Worm (Caenorhabditis elegans): ENCODE measurements around the gene C34F11.8.

Gene C34F11.8

DNA sequence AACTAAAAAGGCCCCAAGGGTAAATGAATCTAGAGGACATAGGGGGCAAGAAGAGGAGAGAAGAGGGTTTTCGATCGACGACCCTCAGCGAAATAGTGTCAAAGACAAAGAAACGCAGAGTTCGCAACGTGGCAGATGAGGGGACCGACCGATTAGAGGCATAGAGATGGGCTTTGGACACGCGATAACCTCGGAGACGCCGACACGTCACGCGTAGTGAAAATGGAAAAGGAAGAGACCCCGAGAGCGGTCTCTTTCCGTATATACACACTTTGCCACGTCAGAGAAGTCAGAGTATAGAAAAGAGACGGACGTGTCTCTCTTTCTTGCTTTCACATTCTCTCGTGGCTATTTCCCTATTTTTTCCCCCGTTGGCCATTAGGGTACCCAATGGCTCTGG lies 29.3 kb downstream of the C34F11.8 start (continued):
- TF ChIP-seq ref-2 (tag; optimal IDR thresholded peaks at IDR 0.05) (peak; percentile 61), syd-9 (tag; optimal IDR thresholded peaks at IDR 0.05) (peak; percentile 45), dve-1 (tag; optimal IDR thresholded peaks at IDR 0.05) (no peak), F13H6.1 (tag; optimal IDR thresholded peaks at IDR 0.05) (peak; percentile 36), pha-2 (tag; optimal IDR thresholded peaks at IDR 0.05) (no peak), K02D7.2 (tag; optimal IDR thresholded peaks at IDR 0.05) (no peak), lin-11 (tag; optimal IDR thresholded peaks at IDR 0.05) (no peak), hlh-13 (GFP tag; optimal IDR thresholded peaks at IDR 0.05) (no peak), pax-1 (tag; optimal IDR thresholded peaks at IDR 0.05) (no peak), sox-4 (tag; optimal IDR thresholded peaks at IDR 0.05) (no peak), unc-3 (GFP tag; conservative IDR thresholded peaks at IDR 0.05) (no peak), unc-3 (tag; optimal IDR thresholded peaks at IDR 0.05) (peak; percentile 30), ahr-1 (tag; optimal IDR thresholded peaks at IDR 0.05) (no peak), hlh-8 (tag; optimal IDR thresholded peaks at IDR 0.05) (peak; percentile 17), elt-4 (tag; optimal IDR thresholded peaks at IDR 0.05) (no peak), nhr-11 (tag; optimal IDR thresholded peaks at IDR 0.05) (no peak), hlh-6 (tag; optimal IDR thresholded peaks at IDR 0.05) (no peak), ceh-31 (tag; optimal IDR thresholded peaks at IDR 0.05) (peak; percentile 88), npax-4 (tag; optimal IDR thresholded peaks at IDR 0.05) (no peak), nfya-1 (tag; optimal IDR thresholded peaks at IDR 0.05) (peak; percentile 80), ceh-24 (tag; optimal IDR thresholded peaks at IDR 0.05) (no peak), K09A11.1 (tag; optimal IDR thresholded peaks at IDR 0.05; ENCODE audit: insufficient read depth) (peak; percentile 12), nhr-232 (tag; optimal IDR thresholded peaks at IDR 0.05) (no peak), ama-1 (optimal IDR thresholded peaks at IDR 0.05) (no peak), ztf-16 (tag; optimal IDR thresholded peaks at IDR 0.05) (no peak), zip-5 (tag; optimal IDR thresholded peaks at IDR 0.05) (no peak), odd-2 (tag; optimal IDR thresholded peaks at IDR 0.05) (no peak), ceh-45 (GFP tag; IDR thresholded peaks at IDR 0.05) (no peak), C38D4.7 (GFP tag; optimal IDR thresholded peaks at IDR 0.05) (no peak), pag-3 (tag; optimal IDR thresholded peaks at IDR 0.05; ENCODE audit: borderline replicate concordance) (no peak), ceh-14 (tag; optimal IDR thresholded peaks at IDR 0.05) (no peak), unc-55 (GFP tag; optimal IDR thresholded peaks at IDR 0.05) (peak; percentile 87), pat-9 (tag; optimal IDR thresholded peaks at IDR 0.05) (no peak), tbx-7 (tag; optimal IDR thresholded peaks at IDR 0.05) (no peak), ceh-9 (tag; optimal IDR thresholded peaks at IDR 0.05) (no peak), T23F11.4 (GFP tag; optimal IDR thresholded peaks at IDR 0.05) (no peak), ets-4 (tag; optimal IDR thresholded peaks at IDR 0.05) (no peak), ceh-22 (tag; optimal IDR thresholded peaks at IDR 0.05) (no peak)

DNA sequence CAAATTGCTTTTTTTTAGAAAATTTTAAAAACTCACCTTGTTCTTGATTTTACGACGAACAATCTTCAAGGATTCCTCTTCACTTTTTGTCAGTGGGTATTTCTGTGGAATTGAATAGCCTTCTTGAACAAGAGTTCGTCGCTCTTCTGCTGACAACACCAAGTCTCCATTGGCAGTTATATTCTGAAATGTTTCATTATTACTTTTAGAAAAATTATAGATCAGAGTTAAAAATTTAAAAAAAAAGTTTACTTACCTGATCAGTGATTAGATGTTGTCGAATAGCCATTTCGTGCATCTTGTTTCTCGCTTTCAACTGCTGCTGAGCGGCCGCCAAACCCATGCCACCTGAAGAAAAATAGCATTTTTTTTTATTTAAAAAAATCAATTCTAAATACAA lies 30.5 kb downstream of the C34F11.8 start:
- TF ChIP-seq zip-5 (tag; optimal IDR thresholded peaks at IDR 0.05), result no peak

DNA sequence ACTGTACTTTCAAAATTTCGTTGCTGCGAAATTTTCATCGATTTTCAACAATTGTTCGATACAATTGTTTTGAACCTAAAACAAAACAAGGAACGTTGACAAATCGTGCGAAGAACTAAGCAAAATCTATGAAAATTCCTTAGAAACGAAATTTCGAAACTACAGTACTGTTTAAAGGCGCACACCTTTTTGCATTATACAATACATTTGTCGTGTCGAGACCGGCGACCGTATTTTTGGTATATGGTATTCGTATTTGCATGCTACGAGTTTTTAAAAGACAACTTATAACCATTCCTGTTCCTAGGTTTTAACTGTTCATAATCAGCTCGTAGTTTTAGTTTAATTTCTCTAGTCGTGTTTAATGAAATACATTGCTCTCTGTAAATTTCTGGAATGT lies 32.2 kb downstream of the C34F11.8 start:
- TF ChIP-seq nhr-11 (tag; optimal IDR thresholded peaks at IDR 0.05), result no peak
- no peak for TF ChIP-seq sox-4 (tag; optimal IDR thresholded peaks at IDR 0.05)
- no peak for TF ChIP-seq eyg-1 (tag; optimal IDR thresholded peaks at IDR 0.05)
- no peak for TF ChIP-seq ceh-18 (tag; optimal IDR thresholded peaks at IDR 0.05)
- no peak for TF ChIP-seq dmd-4 (tag; optimal IDR thresholded peaks at IDR 0.05; ENCODE audit: borderline replicate concordance)
- TF ChIP-seq mec-3 (tag; optimal IDR thresholded peaks at IDR 0.05; ENCODE audit: borderline replicate concordance), result no peak
- TF ChIP-seq ceh-22 (tag; optimal IDR thresholded peaks at IDR 0.05), result no peak
- no peak for TF ChIP-seq gmeb-2 (tag; optimal IDR thresholded peaks at IDR 0.05)
- no peak for TF ChIP-seq pqm-1 (tag; optimal IDR thresholded peaks at IDR 0.05)
- TF ChIP-seq npax-4 (tag; optimal IDR thresholded peaks at IDR 0.05), result no peak
- no peak for TF ChIP-seq fax-1 (tag; optimal IDR thresholded peaks at IDR 0.05)
- TF ChIP-seq ceh-24 (tag; optimal IDR thresholded peaks at IDR 0.05), result no peak
- no peak for TF ChIP-seq ceh-48 (tag; optimal IDR thresholded peaks at IDR 0.05)
- TF ChIP-seq unc-55 (GFP tag; optimal IDR thresholded peaks at IDR 0.05), result no peak
- TF ChIP-seq K09A11.1 (tag; optimal IDR thresholded peaks at IDR 0.05; ENCODE audit: insufficient read depth), result no peak

Data from whole organism, late embryonic.